Worm (Caenorhabditis elegans) whole organism, L4 larva: Measurements from ENCODE around the gene C13C4.7.

Experiments
- aly-2 ChIP-seq: sonication (generic microtip); optimal IDR thresholded peaks from 2 replicates; lab custom pipeline; 2018; ENCODE audit warnings: missing biosample characterization, missing genetic modification characterization
- ama-1 ChIP-seq: fragments of 150-350 bp; optimal IDR thresholded peaks from 2 replicates; lab custom pipeline; 2014; ENCODE audit warnings: inconsistent platforms, mixed read lengths
- ces-1 ChIP-seq: fragments of 150-350 bp; sonication (generic microtip); optimal IDR thresholded peaks from 4 replicates; lab custom pipeline; 2014; ENCODE audit warnings: missing biosample characterization, missing genetic modification reagents, missing genetic modification characterization
- egl-27 ChIP-seq: sonication (generic microtip); optimal IDR thresholded peaks from 3 replicates; lab custom pipeline; 2017; ENCODE audit warnings: missing biosample characterization, missing genetic modification reagents, missing genetic modification characterization
- egl-43 ChIP-seq: fragments of 200-800 bp; sonication (Bioruptor generic); IDR thresholded peaks from 2 replicates; pipeline ENCODE4 v1.3.6; 2022; ENCODE audit warnings: missing genetic modification reagents, missing genetic modification characterization, missing compliant biosample characterization
- lin-39 ChIP-seq: fragments of 150-350 bp; optimal IDR thresholded peaks from 2 replicates; lab custom pipeline; 2014; ENCODE audit warnings: missing biosample characterization, missing genetic modification reagents, missing genetic modification characterization
- nhr-11 ChIP-seq: fragments of 150-350 bp; optimal IDR thresholded peaks from 2 replicates; lab custom pipeline; 2014; ENCODE audit warnings: missing biosample characterization, missing genetic modification characterization
- nhr-111 ChIP-seq: fragments of 200-800 bp; sonication (Bioruptor generic); optimal IDR thresholded peaks from 2 replicates; lab custom pipeline; 2018; ENCODE audit warnings: mild to moderate bottlenecking, missing genetic modification characterization, missing compliant biosample characterization
- nhr-42 ChIP-seq: fragments of 200-800 bp; sonication (Bioruptor generic); IDR thresholded peaks from 2 replicates; pipeline ENCODE4 v1.3.6; 2022; ENCODE audit warnings: missing genetic modification characterization, missing compliant biosample characterization
- nhr-76 ChIP-seq: fragments of 150-350 bp; optimal IDR thresholded peaks from 2 replicates; lab custom pipeline; 2014; ENCODE audit warnings: missing biosample characterization, missing genetic modification characterization
- pha-4 ChIP-seq, 2 experiments: fragments of 150-350 bp in 1 of 2; fragments of 200-800 bp in 1 of 2; sonication (Bioruptor generic) in 1 of 2; IDR thresholded peaks in 1 of 2; optimal IDR thresholded peaks in 1 of 2; 2 replicates each; pipeline versions ENCODE4 v1.3.6 to Lab custom; 2014 to 2022; ENCODE audit warnings: missing genetic modification characterization in 2 of 2, missing genetic modification reagents in 2 of 2, missing biosample characterization in 1 of 2, missing compliant biosample characterization in 1 of 2
- php-3 ChIP-seq: fragments of 200-800 bp; sonication (Bioruptor generic); IDR thresholded peaks from 2 replicates; pipeline ENCODE4 v1.3.6; 2022; ENCODE audit warnings: missing genetic modification reagents, missing genetic modification characterization, missing compliant biosample characterization
- saeg-2 ChIP-seq: fragments of 200-800 bp; sonication (Bioruptor generic); IDR thresholded peaks from 2 replicates; pipeline ENCODE4 v1.3.6; 2022; ENCODE audit warnings: missing genetic modification reagents, missing genetic modification characterization, missing compliant biosample characterization
- sdz-12 ChIP-seq: fragments of 200-800 bp; sonication (Bioruptor generic); optimal IDR thresholded peaks from 2 replicates; lab custom pipeline; 2018; ENCODE audit warnings: mild to moderate bottlenecking, missing genetic modification characterization, missing compliant biosample characterization

ce11 chrV:12150607-12151006, 30.3 kb upstream of the C13C4.7 start, which contains the start of gene che-11:
- TF ChIP-seq nhr-11 (tag; lab: Kevin White, UChicago) (no peak), php-3 (GFP tag; lab: Robert Waterston, UW) (no peak), ama-1 (lab: Kevin White, UChicago) (no peak), lin-39 (tag; lab: Kevin White, UChicago) (no peak), aly-2 (no peak), nhr-42 (GFP tag; lab: Robert Waterston, UW) (no peak), nhr-76 (tag; lab: Kevin White, UChicago) (no peak), egl-43 (GFP tag; lab: Robert Waterston, UW) (no peak), ces-1 (GFP tag; lab: Kevin White, UChicago) (no peak), nhr-111 (GFP tag; lab: Kevin White, UChicago) (no peak), saeg-2 (no peak), pha-4 (GFP tag; IDR thresholded peaks at IDR 0.05; lab: Robert Waterston, UW) (no peak), pha-4 (tag; optimal IDR thresholded peaks at IDR 0.05; lab: Kevin White, UChicago) (no peak), egl-27 (tag; lab: Kevin White, UChicago) (no peak), sdz-12 (GFP tag; lab: Kevin White, UChicago) (no peak)
